Fruit fly (Drosophila melanogaster) whole organism, embryonic: ENCODE results near the gene CG17738.

Experiments used
- CG30403 ChIP-seq: fragments of 200-800 bp; sonication (Bioruptor generic); optimal IDR thresholded peaks from 3 replicates; lab custom pipeline; 2016; ENCODE audit warnings: missing biosample characterization, missing genetic modification characterization
- Dp ChIP-seq: fragments of 200-800 bp; sonication (Bioruptor generic); optimal IDR thresholded peaks from 2 replicates; lab custom pipeline; 2018; ENCODE audit warnings: missing biosample characterization, mild to moderate bottlenecking, missing genetic modification characterization, moderate library complexity
- HmgZ ChIP-seq: fragments of 200-800 bp; sonication (Bioruptor generic); optimal IDR thresholded peaks from 2 replicates; lab custom pipeline; 2018; ENCODE audit warnings: missing biosample characterization, mild to moderate bottlenecking, missing genetic modification characterization
- bcd ChIP-seq: fragments of 200-800 bp; sonication (Bioruptor generic); optimal IDR thresholded peaks from 2 replicates; lab custom pipeline; 2017; ENCODE audit warnings: missing biosample characterization, mild to moderate bottlenecking, missing genetic modification characterization
- jigr1 ChIP-seq: fragments of 200-800 bp; sonication (Bioruptor generic); IDR thresholded peaks from 3 replicates; pipeline ENCODE4 v1.3.6; 2022; ENCODE audit warnings: missing biosample characterization, missing genetic modification characterization

- TF ChIP-seq Dp (GFP tag; lab: Kevin White, UChicago), result no peak
- TF ChIP-seq bcd (GFP tag; lab: Kevin White, UChicago), result no peak
- peak; percentile 14 for TF ChIP-seq HmgZ (tag; lab: Kevin White, UChicago)
- no peak for TF ChIP-seq CG30403 (GFP tag; lab: Kevin White, UChicago)
- no peak for TF ChIP-seq jigr1 (GFP tag; lab: Robert Waterston, UW)
Measured at dm6 chr3R:12280729-12281342, 10.1 kb downstream of the CG17738 start.
